Worm (Caenorhabditis elegans) whole organism, mixed stage, embryonic: Measurements from ENCODE around the gene nnt-1.

Experiments used
- M03D4.4 ChIP-seq: sonication (generic microtip); optimal IDR thresholded peaks from 2 replicates; lab custom pipeline; 2017; ENCODE audit warnings: mild to moderate bottlenecking, missing genetic modification characterization, missing compliant biosample characterization
- bed-3 ChIP-seq: fragments of 200-800 bp; sonication (Bioruptor generic); optimal IDR thresholded peaks from 3 replicates; lab custom pipeline; 2018; ENCODE audit warnings: mild to moderate bottlenecking, missing genetic modification characterization, moderate library complexity, missing compliant biosample characterization
- blmp-1 ChIP-seq: fragments of 150-350 bp; optimal IDR thresholded peaks from 2 replicates; lab custom pipeline; 2014; ENCODE audit warnings: missing biosample characterization, missing genetic modification characterization
- ceh-39 ChIP-seq: fragments of 150-350 bp; optimal IDR thresholded peaks from 2 replicates; lab custom pipeline; 2014; ENCODE audit warnings: missing biosample characterization, missing genetic modification characterization
- ceh-83 ChIP-seq: fragments of 200-800 bp; sonication (Bioruptor generic); optimal IDR thresholded peaks from 2 replicates; lab custom pipeline; 2018; ENCODE audit warnings: mild to moderate bottlenecking, missing genetic modification characterization, missing compliant biosample characterization
- cnd-1 ChIP-seq: fragments of 200-800 bp; sonication (Bioruptor generic); optimal IDR thresholded peaks from 2 replicates; lab custom pipeline; 2018; ENCODE audit warnings: mild to moderate bottlenecking, missing genetic modification characterization, missing compliant biosample characterization
- drap-1 ChIP-seq: fragments of 200-800 bp; sonication (Bioruptor generic); optimal IDR thresholded peaks from 3 replicates; lab custom pipeline; 2018; ENCODE audit warnings: mild to moderate bottlenecking, missing genetic modification characterization, missing compliant biosample characterization
- elt-1 ChIP-seq: sonication (generic microtip); optimal IDR thresholded peaks from 2 replicates; lab custom pipeline; 2017; ENCODE audit warnings: missing genetic modification characterization, mild to moderate bottlenecking, missing compliant biosample characterization, antibody characterized with exemption, moderate library complexity, borderline replicate concordance; ENCODE audit not compliant: insufficient read depth
- elt-3 ChIP-seq: fragments of 150-350 bp; optimal IDR thresholded peaks from 2 replicates; lab custom pipeline; 2014; ENCODE audit warnings: missing biosample characterization, missing genetic modification characterization
- flh-1 ChIP-seq: fragments of 200-800 bp; sonication (Bioruptor generic); optimal IDR thresholded peaks from 2 replicates; lab custom pipeline; 2018; ENCODE audit warnings: mild to moderate bottlenecking, missing genetic modification characterization, moderate library complexity, missing compliant biosample characterization
- ham-2 ChIP-seq: fragments of 200-800 bp; sonication (Bioruptor generic); optimal IDR thresholded peaks from 2 replicates; lab custom pipeline; 2018; ENCODE audit warnings: mild to moderate bottlenecking, missing genetic modification characterization, missing compliant biosample characterization
- hlh-1 ChIP-seq: fragments of 150-350 bp; optimal IDR thresholded peaks from 2 replicates; lab custom pipeline; 2014; ENCODE audit warnings: missing biosample characterization, missing genetic modification reagents, missing genetic modification characterization
- lin-13 ChIP-seq: fragments of 150-350 bp; optimal IDR thresholded peaks from 2 replicates; lab custom pipeline; 2014; ENCODE audit warnings: missing biosample characterization, missing genetic modification characterization
- lin-32 ChIP-seq: fragments of 200-800 bp; sonication (Bioruptor generic); optimal IDR thresholded peaks from 2 replicates; lab custom pipeline; 2018; ENCODE audit warnings: mild to moderate bottlenecking, missing genetic modification characterization, missing compliant biosample characterization
- lsy-2 ChIP-seq: fragments of 150-350 bp; optimal IDR thresholded peaks from 2 replicates; lab custom pipeline; 2014; ENCODE audit warnings: missing biosample characterization, missing genetic modification characterization
- mab-5 ChIP-seq: fragments of 150-350 bp; optimal IDR thresholded peaks from 2 replicates; lab custom pipeline; 2014; ENCODE audit warnings: missing biosample characterization, missing genetic modification characterization
- mep-1 ChIP-seq: fragments of 150-350 bp; optimal IDR thresholded peaks from 2 replicates; lab custom pipeline; 2017; ENCODE audit warnings: missing biosample characterization, missing genetic modification reagents, missing genetic modification characterization, inconsistent platforms
- mls-2 ChIP-seq: sonication (generic microtip); optimal IDR thresholded peaks from 2 replicates; lab custom pipeline; 2016; ENCODE audit warnings: mild to moderate bottlenecking, missing genetic modification characterization, moderate library complexity, missing compliant biosample characterization
- nhr-12 ChIP-seq: fragments of 150-350 bp; optimal IDR thresholded peaks from 2 replicates; lab custom pipeline; 2014; ENCODE audit warnings: missing biosample characterization, missing genetic modification characterization
- nhr-2 ChIP-seq: fragments of 150-350 bp; optimal IDR thresholded peaks from 2 replicates; lab custom pipeline; 2014; ENCODE audit warnings: missing biosample characterization, missing genetic modification characterization
- nhr-237 ChIP-seq: fragments of 150-350 bp; optimal IDR thresholded peaks from 2 replicates; lab custom pipeline; 2014; ENCODE audit warnings: missing biosample characterization, missing genetic modification characterization
- nhr-28 ChIP-seq: fragments of 150-350 bp; optimal IDR thresholded peaks from 2 replicates; lab custom pipeline; 2014; ENCODE audit warnings: missing biosample characterization, missing genetic modification characterization
- nhr-76 ChIP-seq: sonication (generic microtip); optimal IDR thresholded peaks from 2 replicates; lab custom pipeline; 2017; ENCODE audit warnings: missing biosample characterization, missing genetic modification characterization
- pha-4 ChIP-seq: fragments of 150-350 bp; optimal IDR thresholded peaks from 2 replicates; lab custom pipeline; 2018; ENCODE audit warnings: missing biosample characterization, missing genetic modification reagents, missing genetic modification characterization
- sem-2 ChIP-seq: fragments of 200-800 bp; sonication (Bioruptor generic); optimal IDR thresholded peaks from 2 replicates; lab custom pipeline; 2018; ENCODE audit warnings: mild to moderate bottlenecking, missing genetic modification characterization, missing compliant biosample characterization
- snpc-4 ChIP-seq: fragments of 150-350 bp; optimal IDR thresholded peaks from 2 replicates; lab custom pipeline; 2014; ENCODE audit warnings: missing biosample characterization, missing genetic modification characterization
- sptf-1 ChIP-seq: sonication (generic microtip); optimal IDR thresholded peaks from 2 replicates; lab custom pipeline; 2017; ENCODE audit warnings: mild to moderate bottlenecking, missing genetic modification characterization, moderate library complexity, missing compliant biosample characterization
- tbx-8 ChIP-seq: fragments of 200-800 bp; sonication (Bioruptor generic); optimal IDR thresholded peaks from 2 replicates; lab custom pipeline; 2018; ENCODE audit warnings: mild to moderate bottlenecking, missing genetic modification characterization, moderate library complexity, missing compliant biosample characterization
- unc-120 ChIP-seq: sonication (generic microtip); optimal IDR thresholded peaks from 2 replicates; lab custom pipeline; 2017; ENCODE audit warnings: missing genetic modification characterization, missing compliant biosample characterization; ENCODE audit not compliant: poor library complexity, severe bottlenecking
- unc-39 ChIP-seq: fragments of 150-350 bp; optimal IDR thresholded peaks from 2 replicates; lab custom pipeline; 2014; ENCODE audit warnings: missing biosample characterization, missing genetic modification characterization
- zip-8 ChIP-seq: fragments of 150-350 bp; optimal IDR thresholded peaks from 2 replicates; lab custom pipeline; 2014; ENCODE audit warnings: missing biosample characterization, missing genetic modification characterization
- ztf-11 ChIP-seq: fragments of 150-350 bp; optimal IDR thresholded peaks from 2 replicates; lab custom pipeline; 2014; ENCODE audit warnings: missing biosample characterization, missing genetic modification characterization

The nnt-1 gene

ce11 chrX:6122026-6122425 is at the start of gene nnt-1:
nnt-1 (plus strand) TSS chrX:6122311.
- TF ChIP-seq tbx-8 (GFP tag; lab: Kevin White, UChicago): no peak
- no peak for TF ChIP-seq unc-120
- no peak for TF ChIP-seq nhr-12 (tag; lab: Kevin White, UChicago)
- TF ChIP-seq ceh-83 (GFP tag; lab: Kevin White, UChicago): no peak
- TF ChIP-seq hlh-1 (tag; lab: Kevin White, UChicago): no peak
- TF ChIP-seq mab-5 (tag; lab: Kevin White, UChicago): no peak
- TF ChIP-seq nhr-76: no peak
- TF ChIP-seq blmp-1 (tag; lab: Kevin White, UChicago): no peak
- TF ChIP-seq ztf-11: no peak
- TF ChIP-seq elt-1 (tag; lab: Kevin White, UChicago): no peak
- TF ChIP-seq sptf-1 (tag; lab: Kevin White, UChicago): no peak
- no peak for TF ChIP-seq ceh-39
- no peak for TF ChIP-seq lin-13 (tag; lab: Kevin White, UChicago)
- TF ChIP-seq nhr-237: no peak
- TF ChIP-seq zip-8: no peak
- TF ChIP-seq cnd-1 (tag; lab: Kevin White, UChicago): no peak

DNA sequence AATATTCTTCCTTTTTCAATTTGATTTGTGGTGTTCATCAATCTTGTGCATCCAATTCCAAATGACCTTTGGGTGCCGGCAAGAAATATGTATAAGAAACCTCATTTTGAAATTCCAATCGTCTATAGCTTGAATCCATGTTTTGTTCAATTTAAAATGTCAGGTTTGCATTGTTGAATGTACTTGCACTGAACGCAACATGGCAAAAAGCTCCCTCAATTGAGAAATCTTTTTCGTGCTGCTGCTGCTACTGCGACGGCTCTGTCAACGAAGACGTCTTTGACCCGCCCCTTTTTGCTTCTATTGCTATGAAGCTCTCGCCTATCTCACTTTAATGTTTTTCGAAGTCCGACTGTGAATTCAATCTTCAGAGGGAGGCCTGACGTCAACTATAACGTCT is 46.9 kb upstream of the nnt-1 start, which contains the start of gene lgc-58:
Gene lgc-58, plus strand, starts transcription at position 301 of the 400 bp plus-strand sequence.
- TF ChIP-seq elt-3 (tag; lab: Kevin White, UChicago): no peak
- TF ChIP-seq unc-39 (tag; lab: Kevin White, UChicago): no peak
- TF ChIP-seq mab-5 (tag; lab: Kevin White, UChicago): no peak
- no peak for TF ChIP-seq ceh-83 (GFP tag; lab: Kevin White, UChicago)
- TF ChIP-seq flh-1 (GFP tag; lab: Kevin White, UChicago): no peak
- no peak for TF ChIP-seq drap-1 (GFP tag; lab: Kevin White, UChicago)
- no peak for TF ChIP-seq M03D4.4 (tag; lab: Kevin White, UChicago)
- no peak for TF ChIP-seq lin-32 (GFP tag; lab: Kevin White, UChicago)
- no peak for TF ChIP-seq hlh-1 (tag; lab: Kevin White, UChicago)
- no peak for TF ChIP-seq elt-1 (tag; lab: Kevin White, UChicago)
- no peak for TF ChIP-seq cnd-1 (tag; lab: Kevin White, UChicago)
- TF ChIP-seq nhr-237: no peak
- no peak for TF ChIP-seq unc-120

ce11 chrX:6081793-6082192 is 40.3 kb upstream of the nnt-1 start:
- TF ChIP-seq mls-2: no peak
- TF ChIP-seq, all 35 proteins: peak for 0

DNA sequence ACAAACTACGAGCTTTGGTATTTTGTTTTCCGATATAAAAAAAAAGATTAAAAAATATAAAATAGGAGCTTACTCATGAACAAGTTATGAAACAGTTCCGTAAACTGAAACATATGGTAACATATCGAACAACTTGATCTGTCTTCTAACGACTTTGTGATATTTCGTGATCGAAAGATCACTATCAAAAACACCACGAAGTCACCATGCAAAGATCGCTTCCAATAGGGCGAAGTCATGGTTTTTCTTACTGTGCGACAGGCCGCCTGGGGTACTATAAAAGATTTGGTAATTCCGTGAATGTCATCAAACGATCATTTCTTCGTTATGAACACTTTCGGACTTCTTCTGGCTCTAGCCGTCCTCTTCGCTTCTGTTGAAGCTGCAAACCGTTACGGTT is 39.5 kb upstream of the nnt-1 start, which contains the start of gene C45B2.3:
Gene C45B2.3, plus strand, starts transcription at position 301 of the 400 bp plus-strand sequence.
- TF ChIP-seq mep-1: no peak
- no peak for TF ChIP-seq lsy-2 (tag; lab: Kevin White, UChicago)
- TF ChIP-seq mls-2: no peak
- TF ChIP-seq bed-3 (GFP tag; lab: Kevin White, UChicago): no peak
- TF ChIP-seq sem-2 (GFP tag; lab: Kevin White, UChicago): no peak
- TF ChIP-seq nhr-2 (tag; lab: Kevin White, UChicago): no peak
- TF ChIP-seq unc-39 (tag; lab: Kevin White, UChicago): no peak
- TF ChIP-seq flh-1 (GFP tag; lab: Kevin White, UChicago): no peak
- TF ChIP-seq tbx-8 (GFP tag; lab: Kevin White, UChicago): no peak
- no peak for TF ChIP-seq lin-32 (GFP tag; lab: Kevin White, UChicago)

DNA sequence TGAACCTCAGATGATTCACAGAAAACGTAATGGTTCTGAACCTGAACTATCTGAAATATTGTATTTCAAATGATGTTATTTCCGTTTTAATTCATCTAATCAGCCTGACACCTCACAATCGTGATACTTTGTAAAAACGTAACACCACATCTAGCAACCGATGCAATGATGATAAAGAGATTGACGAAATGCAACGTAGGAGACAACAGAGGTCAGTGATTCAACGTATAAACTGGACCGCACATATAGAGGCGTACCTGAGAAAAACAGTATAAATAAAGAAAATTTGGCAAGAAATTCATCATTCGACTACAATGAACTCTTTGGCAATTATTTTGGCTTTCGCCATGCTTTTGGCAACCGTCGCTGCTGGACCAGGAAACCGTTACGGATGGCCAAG is 37.7 kb upstream of the nnt-1 start, which contains the start of gene C45B2.2:
Gene C45B2.2, plus strand, starts transcription at position 301 of the 400 bp plus-strand sequence.
- TF ChIP-seq ztf-11: no peak
- no peak for TF ChIP-seq pha-4 (tag; lab: Kevin White, UChicago)
- no peak for TF ChIP-seq ham-2 (GFP tag; lab: Kevin White, UChicago)
- no peak for TF ChIP-seq nhr-2 (tag; lab: Kevin White, UChicago)
- no peak for TF ChIP-seq nhr-12 (tag; lab: Kevin White, UChicago)
- TF ChIP-seq, all 35 proteins: peak for 0

- TF ChIP-seq nhr-28: no peak
- TF ChIP-seq ztf-11: no peak
- no peak for TF ChIP-seq cnd-1 (tag; lab: Kevin White, UChicago)
- TF ChIP-seq snpc-4 (tag; lab: Kevin White, UChicago): no peak
- no peak for TF ChIP-seq nhr-12 (tag; lab: Kevin White, UChicago)
- no peak for TF ChIP-seq ceh-83 (GFP tag; lab: Kevin White, UChicago)
- TF ChIP-seq nhr-237: no peak
- TF ChIP-seq mls-2: no peak
- TF ChIP-seq nhr-76: no peak
- TF ChIP-seq pha-4 (tag; lab: Kevin White, UChicago): no peak
Observed at ce11 chrX:6085824-6086223, 36.3 kb upstream of the nnt-1 start, which contains the start of gene C45B2.1. C45B2.1 (plus strand) TSS chrX:6086124.
